Worm (Caenorhabditis elegans) whole organism, L1 larva: Measurements from ENCODE around the gene K04A8.20.

Source experiments
- lin-15B ChIP-seq: fragments of 150-350 bp; sonication (generic microtip); optimal IDR thresholded peaks from 3 replicates; lab custom pipeline; 2014; ENCODE audit warnings: missing biosample characterization, missing genetic modification characterization
- nhr-47 ChIP-seq: sonication (generic microtip); optimal IDR thresholded peaks from 2 replicates; lab custom pipeline; 2016; ENCODE audit warnings: mild to moderate bottlenecking, missing genetic modification characterization, moderate library complexity, missing compliant biosample characterization
- nhr-84 ChIP-seq: sonication (generic microtip); optimal IDR thresholded peaks from 2 replicates; lab custom pipeline; 2017; ENCODE audit warnings: missing biosample characterization, missing genetic modification characterization
- sox-4 ChIP-seq: sonication (generic microtip); optimal IDR thresholded peaks from 2 replicates; lab custom pipeline; 2016; ENCODE audit warnings: missing genetic modification characterization, missing compliant biosample characterization
- unc-62 ChIP-seq: fragments of 150-350 bp; optimal IDR thresholded peaks from 2 replicates; lab custom pipeline; 2014; ENCODE audit warnings: missing biosample characterization, missing genetic modification reagents, missing genetic modification characterization

- no peak for TF ChIP-seq unc-62 (GFP tag; lab: Kevin White, UChicago)
- TF ChIP-seq lin-15B (tag; lab: Kevin White, UChicago) = no peak
- TF ChIP-seq nhr-47 (tag; lab: Kevin White, UChicago) = no peak
- TF ChIP-seq nhr-84 = no peak
- TF ChIP-seq sox-4 (tag; lab: Kevin White, UChicago) = no peak
Measured at ce11 chrV:6576567-6576966, 27.3 kb downstream of the K04A8.20 start, which contains the start of gene EGAP9.4.
